Worm (Caenorhabditis elegans): Measurements from ENCODE around the gene F25E5.1.

- TF ChIP-seq nhr-25 (tag; optimal IDR thresholded peaks at IDR 0.05): no peak
- TF ChIP-seq ama-1 (optimal IDR thresholded peaks at IDR 0.05): no peak
- no peak for TF ChIP-seq skn-1 (tag; optimal IDR thresholded peaks at IDR 0.05)
- TF ChIP-seq elt-1 (tag; optimal IDR thresholded peaks at IDR 0.05): no peak
- no peak for TF ChIP-seq lin-39 (tag; optimal IDR thresholded peaks at IDR 0.05)
- no peak for TF ChIP-seq mml-1 (tag; optimal IDR thresholded peaks at IDR 0.05)
- no peak for TF ChIP-seq pha-4 (tag; optimal IDR thresholded peaks at IDR 0.05)
Measured at ce11 chrV:7478404-7478803, 12.7 kb downstream of the F25E5.1 start, which contains the start of gene str-190.

Data from whole organism, L3 larva.